Fruit fly (Drosophila melanogaster): ENCODE measurements around the gene CG43999.

- TF ChIP-seq dac (GFP tag; optimal IDR thresholded peaks at IDR 0.05) (no peak), vri (GFP tag; optimal IDR thresholded peaks at IDR 0.05) (peak; percentile 84), Eip78C (GFP tag) (peak; percentile 17), fkh (GFP tag; optimal IDR thresholded peaks at IDR 0.05) (no peak), cyc (GFP tag; optimal IDR thresholded peaks at IDR 0.05) (no peak), CG10631 (GFP tag; optimal IDR thresholded peaks at IDR 0.05) (no peak), acj6 (GFP tag; optimal IDR thresholded peaks at IDR 0.05) (no peak), CG4318 (GFP tag; optimal IDR thresholded peaks at IDR 0.05) (no peak), salr (GFP tag; optimal IDR thresholded peaks at IDR 0.05) (no peak), CG31627 (GFP tag; optimal IDR thresholded peaks at IDR 0.05) (no peak), CG11902 (GFP tag; optimal IDR thresholded peaks at IDR 0.05) (no peak)
Measured at dm6 chr3R:23938564-23939122, 9.8 kb upstream of the CG43999 start.
